Fruit fly (Drosophila melanogaster) whole organism, embryonic: ENCODE results near the gene CG12290.

Experiments
- CG10267 ChIP-seq: fragments of 200-800 bp; sonication (Bioruptor generic); optimal IDR thresholded peaks from 2 replicates; lab custom pipeline; 2018; ENCODE audit warnings: missing biosample characterization, mild to moderate bottlenecking, missing genetic modification characterization, moderate library complexity
- CG10274 ChIP-seq: fragments of 200-800 bp; sonication (Bioruptor generic); optimal IDR thresholded peaks from 3 replicates; lab custom pipeline; 2017; ENCODE audit warnings: missing biosample characterization, mild to moderate bottlenecking, missing genetic modification characterization
- CG10654 ChIP-seq: fragments of 200-800 bp; sonication (Bioruptor generic); optimal IDR thresholded peaks from 2 replicates; lab custom pipeline; 2016; ENCODE audit warnings: missing biosample characterization, missing genetic modification characterization
- CG12942 ChIP-seq: fragments of 200-800 bp; sonication (Bioruptor generic); optimal IDR thresholded peaks from 3 replicates; lab custom pipeline; 2016; ENCODE audit warnings: missing biosample characterization, missing genetic modification characterization
- CG17568 ChIP-seq: fragments of 200-800 bp; sonication (Bioruptor generic); optimal IDR thresholded peaks from 2 replicates; lab custom pipeline; 2018; ENCODE audit warnings: missing biosample characterization, mild to moderate bottlenecking, missing genetic modification characterization, moderate library complexity
- CG1792 ChIP-seq: fragments of 200-800 bp; sonication (Bioruptor generic); optimal IDR thresholded peaks from 2 replicates; lab custom pipeline; 2016; ENCODE audit warnings: missing biosample characterization, missing genetic modification characterization
- CG18011 ChIP-seq: fragments of 200-800 bp; sonication (Bioruptor generic); optimal IDR thresholded peaks from 2 replicates; lab custom pipeline; 2017; ENCODE audit warnings: missing biosample characterization, missing genetic modification characterization, mild to moderate bottlenecking, moderate library complexity, missing genotype
- CG18262 ChIP-seq: fragments of 200-800 bp; optimal IDR thresholded peaks from 3 replicates; lab custom pipeline; 2019; ENCODE audit warnings: missing biosample characterization, mild to moderate bottlenecking, missing genetic modification characterization, moderate library complexity
- CG18619 ChIP-seq: fragments of 200-800 bp; sonication (Bioruptor generic); optimal IDR thresholded peaks from 3 replicates; lab custom pipeline; 2017; ENCODE audit warnings: missing biosample characterization, mild to moderate bottlenecking, missing genetic modification characterization
- CG2712 ChIP-seq: fragments of 200-800 bp; optimal IDR thresholded peaks from 3 replicates; lab custom pipeline; 2019; ENCODE audit warnings: missing biosample characterization, mild to moderate bottlenecking, missing genetic modification characterization, moderate library complexity
- CG3163 ChIP-seq: fragments of 200-800 bp; sonication (Bioruptor generic); optimal IDR thresholded peaks from 3 replicates; lab custom pipeline; 2016; ENCODE audit warnings: missing biosample characterization, missing genetic modification characterization
- CG4707 ChIP-seq: fragments of 200-800 bp; sonication (Bioruptor generic); optimal IDR thresholded peaks from 2 replicates; lab custom pipeline; 2018; ENCODE audit warnings: missing biosample characterization, mild to moderate bottlenecking, missing genetic modification characterization, moderate library complexity
- CG6272 ChIP-seq: fragments of 200-800 bp; sonication (Bioruptor generic); IDR thresholded peaks from 2 replicates; pipeline ENCODE4 v1.3.6; 2022; ENCODE audit warnings: missing biosample characterization, missing genetic modification characterization
- CG6654 ChIP-seq: fragments of 200-800 bp; sonication (Bioruptor generic); optimal IDR thresholded peaks from 2 replicates; lab custom pipeline; 2017; ENCODE audit warnings: missing biosample characterization, mild to moderate bottlenecking, missing genetic modification characterization
- CG6813 ChIP-seq: fragments of 200-800 bp; sonication (Bioruptor generic); optimal IDR thresholded peaks from 2 replicates; lab custom pipeline; 2017; ENCODE audit warnings: missing biosample characterization, missing genetic modification characterization, mild to moderate bottlenecking, moderate library complexity, missing genetic modification reagents
- CG7745 ChIP-seq: fragments of 200-800 bp; sonication (Bioruptor generic); optimal IDR thresholded peaks from 2 replicates; lab custom pipeline; 2018; ENCODE audit warnings: missing biosample characterization, mild to moderate bottlenecking, missing genetic modification characterization, moderate library complexity
- CG7839 ChIP-seq: fragments of 200-800 bp; sonication (Bioruptor generic); optimal IDR thresholded peaks from 3 replicates; lab custom pipeline; 2018; ENCODE audit warnings: missing biosample characterization, mild to moderate bottlenecking, missing genetic modification characterization, moderate library complexity
- CG7963 ChIP-seq: fragments of 200-800 bp; sonication (Bioruptor generic); IDR thresholded peaks from 3 replicates; pipeline ENCODE4 v1.3.6; 2022; ENCODE audit warnings: missing biosample characterization, missing genetic modification characterization; ENCODE audit not compliant: partially characterized antibody
- CG9437 ChIP-seq: fragments of 200-800 bp; sonication (Bioruptor generic); optimal IDR thresholded peaks from 2 replicates; lab custom pipeline; 2018; ENCODE audit warnings: missing biosample characterization, mild to moderate bottlenecking, missing genetic modification characterization
- CrebB ChIP-seq: fragments of 200-800 bp; sonication (Bioruptor generic); optimal IDR thresholded peaks from 3 replicates; lab custom pipeline; 2018; ENCODE audit warnings: missing biosample characterization, mild to moderate bottlenecking, missing genetic modification characterization
- Dp ChIP-seq: fragments of 200-800 bp; sonication (Bioruptor generic); optimal IDR thresholded peaks from 2 replicates; lab custom pipeline; 2018; ENCODE audit warnings: missing biosample characterization, mild to moderate bottlenecking, missing genetic modification characterization, moderate library complexity
- Fer2 ChIP-seq: fragments of 200-800 bp; sonication (Bioruptor generic); optimal IDR thresholded peaks from 2 replicates; lab custom pipeline; 2018; ENCODE audit warnings: missing biosample characterization, mild to moderate bottlenecking, missing genetic modification characterization, moderate library complexity
- GATAe ChIP-seq: fragments of 200-800 bp; sonication (Bioruptor generic); conservative IDR thresholded peaks from 2 replicates; pipeline ENCODE4 v1.3.6; 2022; ENCODE audit warnings: missing biosample characterization, missing genetic modification characterization
- HLH3B ChIP-seq: fragments of 200-800 bp; sonication (Bioruptor generic); IDR thresholded peaks from 2 replicates; pipeline ENCODE4 v1.3.6; 2022; ENCODE audit warnings: missing biosample characterization, missing genetic modification characterization
- HLH4C ChIP-seq: fragments of 200-800 bp; sonication (Bioruptor generic); IDR thresholded peaks from 3 replicates; pipeline ENCODE4 v1.3.6; 2022; ENCODE audit warnings: missing biosample characterization, missing genetic modification characterization; ENCODE audit not compliant: partially characterized antibody
- HmgD ChIP-seq: fragments of 200-800 bp; sonication (Bioruptor generic); optimal IDR thresholded peaks from 3 replicates; lab custom pipeline; 2016; ENCODE audit warnings: missing biosample characterization, missing genetic modification characterization
- Hmr ChIP-seq: fragments of 200-800 bp; sonication (Bioruptor generic); optimal IDR thresholded peaks from 3 replicates; lab custom pipeline; 2017; ENCODE audit warnings: mild to moderate bottlenecking, missing biosample characterization, missing genetic modification reagents, missing genetic modification characterization
- Hsf ChIP-seq: fragments of 200-800 bp; sonication (Bioruptor generic); optimal IDR thresholded peaks from 3 replicates; lab custom pipeline; 2016; ENCODE audit warnings: missing biosample characterization, missing genetic modification characterization
- Jarid2 ChIP-seq: fragments of 200-800 bp; sonication (Bioruptor generic); optimal IDR thresholded peaks from 3 replicates; lab custom pipeline; 2017; ENCODE audit warnings: mild to moderate bottlenecking, missing biosample characterization, missing genetic modification reagents, missing genetic modification characterization
- Side ChIP-seq: fragments of 200-800 bp; sonication (Bioruptor generic); optimal IDR thresholded peaks from 2 replicates; lab custom pipeline; 2016; ENCODE audit warnings: missing biosample characterization, missing genetic modification characterization
- Six4 ChIP-seq: fragments of 200-800 bp; sonication (Bioruptor generic); optimal IDR thresholded peaks from 2 replicates; lab custom pipeline; 2016; ENCODE audit warnings: missing biosample characterization, missing genetic modification characterization
- Sry-β ChIP-seq: fragments of 200-800 bp; sonication (Bioruptor generic); optimal IDR thresholded peaks from 2 replicates; lab custom pipeline; 2018; ENCODE audit warnings: missing biosample characterization, mild to moderate bottlenecking, missing genetic modification characterization, moderate library complexity
- Ssrp ChIP-seq: fragments of 200-800 bp; sonication (Bioruptor generic); optimal IDR thresholded peaks from 2 replicates; lab custom pipeline; 2018; ENCODE audit warnings: missing biosample characterization, mild to moderate bottlenecking, missing genetic modification characterization, moderate library complexity
- ab ChIP-seq: fragments of 200-800 bp; sonication (Bioruptor generic); optimal IDR thresholded peaks from 2 replicates; lab custom pipeline; 2016; ENCODE audit warnings: missing biosample characterization, missing genetic modification characterization
- abd-A ChIP-seq: fragments of 200-800 bp; sonication (Bioruptor generic); optimal IDR thresholded peaks from 3 replicates; lab custom pipeline; 2019; ENCODE audit warnings: missing biosample characterization, mild to moderate bottlenecking, missing genetic modification characterization, moderate library complexity
- bsh ChIP-seq, 2 experiments: fragments of 200-800 bp; sonication (Bioruptor generic); optimal IDR thresholded peaks; 2 replicates each; lab custom pipeline; 2017 to 2018; ENCODE audit warnings: mild to moderate bottlenecking in 2 of 2, missing biosample characterization in 2 of 2, missing genetic modification characterization in 2 of 2, moderate library complexity in 1 of 2
- cg ChIP-seq: fragments of 200-800 bp; sonication (Bioruptor generic); optimal IDR thresholded peaks from 3 replicates; lab custom pipeline; 2019; ENCODE audit warnings: missing biosample characterization, mild to moderate bottlenecking, missing genetic modification characterization, moderate library complexity
- ci ChIP-seq: fragments of 200-800 bp; sonication (Bioruptor generic); IDR thresholded peaks from 3 replicates; pipeline ENCODE4 v1.3.6; 2022; ENCODE audit warnings: missing biosample characterization, missing genetic modification characterization
- emc ChIP-seq: fragments of 200-800 bp; sonication (Bioruptor generic); optimal IDR thresholded peaks from 2 replicates; lab custom pipeline; 2016; ENCODE audit warnings: missing biosample characterization, missing genetic modification characterization
- en ChIP-seq: fragments of 200-800 bp; sonication (Bioruptor generic); optimal IDR thresholded peaks from 2 replicates; lab custom pipeline; 2016; ENCODE audit warnings: missing biosample characterization, missing genetic modification characterization
- gce ChIP-seq: fragments of 200-800 bp; sonication (Bioruptor generic); IDR thresholded peaks from 3 replicates; pipeline ENCODE4 v1.3.6; 2022; ENCODE audit warnings: missing biosample characterization, missing genetic modification characterization
- grau ChIP-seq: fragments of 200-800 bp; optimal IDR thresholded peaks from 3 replicates; lab custom pipeline; 2019; ENCODE audit warnings: missing biosample characterization, mild to moderate bottlenecking, missing genetic modification characterization, moderate library complexity
- p53 ChIP-seq: fragments of 200-800 bp; sonication (Bioruptor generic); optimal IDR thresholded peaks from 2 replicates; lab custom pipeline; 2016; ENCODE audit warnings: missing biosample characterization, missing genetic modification characterization
- pros ChIP-seq: fragments of 200-800 bp; sonication (Bioruptor generic); optimal IDR thresholded peaks from 3 replicates; lab custom pipeline; 2019; ENCODE audit warnings: missing biosample characterization, mild to moderate bottlenecking, missing genetic modification characterization, moderate library complexity
- scrt ChIP-seq: fragments of 200-800 bp; sonication (Bioruptor generic); optimal IDR thresholded peaks from 2 replicates; lab custom pipeline; 2018; ENCODE audit warnings: missing biosample characterization, mild to moderate bottlenecking, missing genetic modification characterization, moderate library complexity
- sens ChIP-seq: fragments of 200-800 bp; sonication (Bioruptor generic); peaks from one replicate; lab custom pipeline; 2016; ENCODE audit warnings: missing biosample characterization, missing genetic modification characterization
- tup ChIP-seq: fragments of 200-800 bp; sonication (Bioruptor generic); optimal IDR thresholded peaks from 2 replicates; lab custom pipeline; 2016; ENCODE audit warnings: missing biosample characterization, mild to moderate bottlenecking, missing genetic modification characterization, moderate library complexity
- tx ChIP-seq: fragments of 200-800 bp; sonication (Bioruptor generic); optimal IDR thresholded peaks from 2 replicates; lab custom pipeline; 2016; ENCODE audit warnings: missing biosample characterization, missing genetic modification characterization
- vfl ChIP-seq: fragments of 200-800 bp; sonication (Bioruptor generic); optimal IDR thresholded peaks from 2 replicates; lab custom pipeline; 2016; ENCODE audit warnings: missing biosample characterization, missing genetic modification characterization
- wor ChIP-seq: fragments of 200-800 bp; sonication (Bioruptor generic); IDR thresholded peaks from 2 replicates; pipeline ENCODE4 v1.3.6; 2022; ENCODE audit warnings: missing biosample characterization, missing genetic modification characterization

Gene CG12290

dm6 chr3R:26188708-26189107 lies 41.3 kb upstream of the CG12290 start, which contains the start of gene CG6073 (continued):
- no peak for TF ChIP-seq Sry-β (GFP tag; lab: Kevin White, UChicago)
- TF ChIP-seq CG6654 = peak; percentile 16
- TF ChIP-seq HLH4C (GFP tag; lab: Robert Waterston, UW) = no peak; the same call in 2 of the 3 replicates
- TF ChIP-seq CG3163 = peak; percentile 46
- no peak for TF ChIP-seq Ssrp (tag; lab: Kevin White, UChicago)
- peak; percentile 34 for TF ChIP-seq emc (GFP tag; lab: Kevin White, UChicago)
- no peak for TF ChIP-seq CG17568
- no peak for TF ChIP-seq bsh (GFP tag; optimal IDR thresholded peaks at IDR 0.05; lab: Kevin White, UChicago)
- TF ChIP-seq CG18262 (tag; lab: Kevin White, UChicago) = no peak
- no peak for TF ChIP-seq CG4707
- no peak for TF ChIP-seq scrt (GFP tag; lab: Kevin White, UChicago)
- TF ChIP-seq gce = peak; percentile 33; the same call in 1 of the 3 replicates
- TF ChIP-seq GATAe = no peak
- no peak for TF ChIP-seq ab (GFP tag; lab: Kevin White, UChicago)
- TF ChIP-seq Dp (GFP tag; lab: Kevin White, UChicago) = peak; percentile 43
- peak; percentile 49 for TF ChIP-seq CG1792 (GFP tag; lab: Kevin White, UChicago)
- TF ChIP-seq Side (GFP tag; lab: Kevin White, UChicago) = peak; percentile 24
- TF ChIP-seq Jarid2 (GFP tag; lab: Kevin White, UChicago) = no peak
- no peak for TF ChIP-seq CG6813 (GFP tag; lab: Kevin White, UChicago)
- TF ChIP-seq CG7839 (tag; lab: Kevin White, UChicago) = peak; percentile 36
- peak; percentile 29 for TF ChIP-seq grau (tag; lab: Kevin White, UChicago)
- peak; percentile 100 for TF ChIP-seq CG18011
- TF ChIP-seq Fer2 (tag; lab: Kevin White, UChicago) = no peak
- no peak for TF ChIP-seq CG9437 (GFP tag; lab: Kevin White, UChicago)
- TF ChIP-seq wor = no peak
- peak; percentile 43 for TF ChIP-seq CG10267 (tag; lab: Kevin White, UChicago)
- TF ChIP-seq HLH3B (GFP tag; lab: Robert Waterston, UW) = no peak
- TF ChIP-seq tx (GFP tag; lab: Kevin White, UChicago) = peak; percentile 49
- TF ChIP-seq ci (GFP tag; lab: Robert Waterston, UW) = peak; percentile 66; the same call in 1 of the 3 replicates
- TF ChIP-seq HmgD (GFP tag; lab: Kevin White, UChicago) = peak; percentile 88
- TF ChIP-seq CG7745 (tag; lab: Kevin White, UChicago) = no peak
- peak; percentile 41 for TF ChIP-seq vfl
- TF ChIP-seq CG12942 (GFP tag; lab: Kevin White, UChicago) = peak; percentile 35
- peak; percentile 33; the same call in 1 of the 2 replicates for TF ChIP-seq CG6272 (GFP tag; lab: Robert Waterston, UW)
- peak; percentile 56 for TF ChIP-seq p53 (GFP tag; lab: Kevin White, UChicago)
- no peak for TF ChIP-seq tup (GFP tag; lab: Kevin White, UChicago)
- peak; percentile 76 for TF ChIP-seq abd-A
- TF ChIP-seq CG10274 (GFP tag; lab: Kevin White, UChicago) = no peak
- peak; percentile 61 for TF ChIP-seq CG2712 (tag; lab: Kevin White, UChicago)
- peak; percentile 26 for TF ChIP-seq CG18619 (GFP tag; lab: Kevin White, UChicago)
- TF ChIP-seq pros (GFP tag; lab: Kevin White, UChicago) = no peak
- TF ChIP-seq CrebB (tag; lab: Kevin White, UChicago) = no peak
- TF ChIP-seq Hmr (GFP tag; lab: Kevin White, UChicago) = peak; percentile 84
- peak; percentile 12 for TF ChIP-seq CG10654 (GFP tag; lab: Kevin White, UChicago)
- no peak for TF ChIP-seq en (GFP tag; lab: Kevin White, UChicago)
- TF ChIP-seq sens = peak; percentile 82
- TF ChIP-seq Six4 (GFP tag; lab: Kevin White, UChicago) = no peak
- TF ChIP-seq CG7963 (GFP tag; lab: Robert Waterston, UW) = no peak
- TF ChIP-seq Hsf (GFP tag; lab: Kevin White, UChicago) = peak; percentile 47
- TF ChIP-seq cg (GFP tag; lab: Kevin White, UChicago) = no peak
